Worm (Caenorhabditis elegans) whole organism, young adult: ENCODE results near the gene cyp-34A1.

Experiments used
- C06A6.2 ChIP-seq: fragments of 200-800 bp; sonication (Bioruptor generic); conservative IDR thresholded peaks from 2 replicates; pipeline ENCODE4 v1.3.6; 2022; ENCODE audit warnings: missing genetic modification characterization, missing compliant biosample characterization
- D2030.7 ChIP-seq: fragments of 200-800 bp; sonication (Bioruptor generic); IDR thresholded peaks from 2 replicates; pipeline ENCODE4 v1.3.6; 2022; ENCODE audit warnings: missing genetic modification reagents, missing genetic modification characterization, missing compliant biosample characterization
- F22D6.2 ChIP-seq: sonication (generic microtip); optimal IDR thresholded peaks from 2 replicates; lab custom pipeline; 2016; ENCODE audit warnings: mild to moderate bottlenecking, missing genetic modification characterization, missing compliant biosample characterization
- F23B12.7 ChIP-seq: sonication (generic microtip); optimal IDR thresholded peaks from 2 replicates; lab custom pipeline; 2017; ENCODE audit warnings: missing genetic modification characterization, mild to moderate bottlenecking, missing compliant biosample characterization, antibody characterized with exemption, moderate library complexity; ENCODE audit not compliant: insufficient read depth
- F55B11.4 ChIP-seq: sonication (generic microtip); optimal IDR thresholded peaks from 2 replicates; lab custom pipeline; 2016; ENCODE audit warnings: missing compliant biosample characterization, missing genetic modification characterization, borderline replicate concordance; ENCODE audit not compliant: insufficient read depth
- F57C9.4 ChIP-seq: sonication (generic microtip); optimal IDR thresholded peaks from 2 replicates; lab custom pipeline; 2017; ENCODE audit warnings: mild to moderate bottlenecking, missing genetic modification characterization, missing compliant biosample characterization
- T07F8.4 ChIP-seq: sonication (generic microtip); optimal IDR thresholded peaks from 2 replicates; lab custom pipeline; 2016; ENCODE audit warnings: mild to moderate bottlenecking, missing genetic modification characterization, moderate library complexity, missing compliant biosample characterization
- Y56A3A.18 ChIP-seq: fragments of 200-800 bp; sonication (Bioruptor generic); IDR thresholded peaks from 2 replicates; pipeline ENCODE4 v1.3.6; 2022; ENCODE audit warnings: missing genetic modification reagents, missing genetic modification characterization, missing compliant biosample characterization
- Y79H2A.3 ChIP-seq: fragments of 200-800 bp; sonication (Bioruptor generic); conservative IDR thresholded peaks from 2 replicates; pipeline ENCODE4 v1.3.6; 2022; ENCODE audit warnings: missing genetic modification reagents, missing genetic modification characterization, missing compliant biosample characterization
- akir-1 ChIP-seq: fragments of 200-800 bp; sonication (Bioruptor generic); optimal IDR thresholded peaks from 2 replicates; lab custom pipeline; 2018; ENCODE audit warnings: mild to moderate bottlenecking, missing genetic modification characterization, moderate library complexity, missing compliant biosample characterization
- aptf-2 ChIP-seq: fragments of 200-800 bp; sonication (Bioruptor generic); conservative IDR thresholded peaks from 2 replicates; pipeline ENCODE4 v1.3.6; 2022; ENCODE audit warnings: missing genetic modification reagents, missing genetic modification characterization, missing compliant biosample characterization
- ccch-3 ChIP-seq: fragments of 200-800 bp; sonication (Bioruptor generic); optimal IDR thresholded peaks from 2 replicates; lab custom pipeline; 2018; ENCODE audit warnings: mild to moderate bottlenecking, missing genetic modification characterization, missing compliant biosample characterization
- ceh-58 ChIP-seq: fragments of 200-800 bp; sonication (Bioruptor generic); IDR thresholded peaks from 2 replicates; pipeline ENCODE4 v1.3.6; 2022; ENCODE audit warnings: missing genetic modification characterization, missing compliant biosample characterization
- die-1 ChIP-seq: sonication (generic microtip); optimal IDR thresholded peaks from 2 replicates; lab custom pipeline; 2016; ENCODE audit warnings: missing genotype, mild to moderate bottlenecking, missing genetic modification characterization, missing compliant biosample characterization
- efl-1 ChIP-seq: fragments of 150-350 bp; optimal IDR thresholded peaks from 2 replicates; lab custom pipeline; 2014; ENCODE audit warnings: missing biosample characterization, missing genetic modification reagents, missing genetic modification characterization
- egl-18 ChIP-seq: fragments of 200-800 bp; sonication (Bioruptor generic); IDR thresholded peaks from 2 replicates; pipeline ENCODE4 v1.3.6; 2022; ENCODE audit warnings: missing genetic modification reagents, missing genetic modification characterization, missing compliant biosample characterization
- egl-44 ChIP-seq: fragments of 200-800 bp; sonication (Bioruptor generic); IDR thresholded peaks from 2 replicates; pipeline ENCODE4 v1.3.6; 2022; ENCODE audit warnings: missing genetic modification reagents, missing genetic modification characterization, missing compliant biosample characterization
- fkh-3 ChIP-seq: sonication (generic microtip); optimal IDR thresholded peaks from 2 replicates; lab custom pipeline; 2016; ENCODE audit warnings: mild to moderate bottlenecking, missing genetic modification characterization, missing compliant biosample characterization
- hsf-1 ChIP-seq: fragments of 200-800 bp; sonication (Bioruptor generic); IDR thresholded peaks from 2 replicates; pipeline ENCODE4 v1.3.6; 2022; ENCODE audit warnings: missing genetic modification reagents, missing genetic modification characterization, missing compliant biosample characterization
- lag-1 ChIP-seq: fragments of 200-800 bp; sonication (Bioruptor generic); IDR thresholded peaks from 2 replicates; pipeline ENCODE4 v1.3.6; 2022; ENCODE audit warnings: missing genetic modification reagents, missing genetic modification characterization, missing compliant biosample characterization
- let-526 ChIP-seq: fragments of 200-800 bp; sonication (Bioruptor generic); IDR thresholded peaks from 2 replicates; pipeline ENCODE4 v1.3.6; 2022; ENCODE audit warnings: missing genetic modification reagents, missing genetic modification characterization, missing compliant biosample characterization
- let-607 ChIP-seq, 2 experiments: fragments of 200-800 bp in 1 of 2; sonication (Bioruptor generic) in 1 of 2; sonication (generic microtip) in 1 of 2; optimal IDR thresholded peaks; 2 replicates each; lab custom pipeline; 2016 to 2018; ENCODE audit warnings: mild to moderate bottlenecking in 2 of 2, missing compliant biosample characterization in 2 of 2, missing genetic modification characterization in 2 of 2, moderate library complexity in 2 of 2, missing genotype in 1 of 2
- lin-26 ChIP-seq: fragments of 200-800 bp; sonication (Bioruptor generic); IDR thresholded peaks from 2 replicates; pipeline ENCODE4 v1.3.6; 2022; ENCODE audit warnings: missing genetic modification reagents, missing genetic modification characterization, missing compliant biosample characterization
- lin-35 ChIP-seq, 3 experiments: fragments of 150-350 bp in 2 of 3; sonication (generic microtip) in 1 of 3; optimal IDR thresholded peaks; 2 replicates each; lab custom pipeline; 2014 to 2018; ENCODE audit warnings: missing biosample characterization in 3 of 3, missing genetic modification characterization in 3 of 3, missing genetic modification reagents in 3 of 3
- lin-40 ChIP-seq: sonication (generic microtip); optimal IDR thresholded peaks from 2 replicates; lab custom pipeline; 2016; ENCODE audit warnings: missing genetic modification characterization, mild to moderate bottlenecking, missing compliant biosample characterization, missing genotype, missing genetic modification reagents
- lsy-27 ChIP-seq: sonication (generic microtip); optimal IDR thresholded peaks from 2 replicates; lab custom pipeline; 2017; ENCODE audit warnings: missing genetic modification characterization, mild to moderate bottlenecking, missing compliant biosample characterization, antibody characterized with exemption, missing genotype, borderline replicate concordance; ENCODE audit not compliant: insufficient read depth
- madf-3 ChIP-seq: fragments of 200-800 bp; sonication (Bioruptor generic); IDR thresholded peaks from 2 replicates; pipeline ENCODE4 v1.3.6; 2022; ENCODE audit warnings: missing genetic modification reagents, missing genetic modification characterization, missing compliant biosample characterization
- madf-8 ChIP-seq: fragments of 200-800 bp; sonication (Bioruptor generic); conservative IDR thresholded peaks from 2 replicates; pipeline ENCODE4 v1.3.6; 2022; ENCODE audit warnings: missing genetic modification reagents, missing genetic modification characterization, missing compliant biosample characterization
- mcd-1 ChIP-seq: fragments of 200-800 bp; sonication (Bioruptor generic); IDR thresholded peaks from 2 replicates; pipeline ENCODE4 v1.3.6; 2022; ENCODE audit warnings: missing genetic modification reagents, missing genetic modification characterization, missing compliant biosample characterization
- mel-28 ChIP-seq: sonication (generic microtip); optimal IDR thresholded peaks from 2 replicates; lab custom pipeline; 2016; ENCODE audit warnings: borderline replicate concordance, mild to moderate bottlenecking, missing genetic modification characterization, missing compliant biosample characterization
- nfya-1 ChIP-seq: sonication (generic microtip); optimal IDR thresholded peaks from 2 replicates; lab custom pipeline; 2017; ENCODE audit warnings: antibody characterized with exemption, missing compliant biosample characterization, missing genetic modification characterization, borderline replicate concordance; ENCODE audit not compliant: insufficient read depth
- rpc-1 ChIP-seq, 2 experiments: fragments of 150-350 bp in 1 of 2; sonication (generic microtip) in 1 of 2; optimal IDR thresholded peaks; 2 replicates each; lab custom pipeline; 2014 to 2018; ENCODE audit warnings: missing biosample characterization in 1 of 2, missing genetic modification characterization in 1 of 2, missing genetic modification reagents in 1 of 2, missing genotype in 1 of 2
- tbp1 ChIP-seq: fragments of 200-800 bp; sonication (Bioruptor generic); optimal IDR thresholded peaks from 2 replicates; lab custom pipeline; 2018; ENCODE audit warnings: mild to moderate bottlenecking, missing genetic modification characterization, missing compliant biosample characterization
- zim-3 ChIP-seq: sonication (generic microtip); optimal IDR thresholded peaks from 2 replicates; lab custom pipeline; 2017; ENCODE audit warnings: mild to moderate bottlenecking, missing genetic modification characterization, moderate library complexity, missing compliant biosample characterization
- ztf-3 ChIP-seq: fragments of 200-800 bp; sonication (Bioruptor generic); optimal IDR thresholded peaks from 2 replicates; lab custom pipeline; 2018; ENCODE audit warnings: mild to moderate bottlenecking, missing genetic modification characterization, missing compliant biosample characterization

cyp-34A1 gene

DNA sequence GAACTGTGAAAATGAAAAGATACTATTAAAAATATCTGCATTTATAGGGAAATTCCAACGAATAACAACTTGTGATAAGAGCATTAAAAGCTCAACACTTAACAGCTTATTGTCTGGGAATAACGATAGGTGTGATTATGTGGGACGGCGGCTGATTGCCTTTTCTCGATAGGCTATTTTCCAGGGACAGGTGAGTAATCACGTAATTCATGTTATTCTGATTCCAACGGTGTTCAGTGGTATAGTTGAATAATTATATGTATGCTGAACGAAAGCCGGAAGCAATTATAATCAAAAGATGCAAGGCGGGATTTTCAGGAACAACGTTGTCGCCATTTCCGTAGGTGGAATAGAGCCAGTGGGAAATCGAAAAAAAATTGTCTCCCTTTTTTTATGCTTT is 10.8 kb downstream of the cyp-34A1 start, which contains the start of gene srw-17:
Gene srw-17 (minus strand): TSS at position 101 of the 400 bp plus-strand sequence.
- TF ChIP-seq F23B12.7 (tag; lab: Kevin White, UChicago), result no peak
- no peak for TF ChIP-seq zim-3
- TF ChIP-seq nfya-1 (tag; lab: Kevin White, UChicago), result no peak
- no peak for TF ChIP-seq ceh-58 (GFP tag; lab: Robert Waterston, UW)
- TF ChIP-seq fkh-3, result no peak
- no peak for TF ChIP-seq rpc-1 (optimal IDR thresholded peaks at IDR 0.05; lab: Kevin White, UChicago)
- TF ChIP-seq rpc-1 (tag; optimal IDR thresholded peaks at IDR 0.05; lab: Kevin White, UChicago), result no peak
- TF ChIP-seq tbp1, result no peak
- TF ChIP-seq akir-1 (GFP tag; lab: Kevin White, UChicago), result no peak
- no peak for TF ChIP-seq let-526
- TF ChIP-seq lin-35 (GFP tag; optimal IDR thresholded peaks at IDR 0.05; lab: Kevin White, UChicago), result no peak
- no peak for TF ChIP-seq madf-8
- TF ChIP-seq C06A6.2 (GFP tag; lab: Robert Waterston, UW), result no peak
- no peak for TF ChIP-seq efl-1 (GFP tag; lab: Kevin White, UChicago)
- no peak for TF ChIP-seq mel-28
- no peak for TF ChIP-seq F22D6.2 (tag; lab: Kevin White, UChicago)
- no peak for TF ChIP-seq egl-18 (GFP tag; lab: Robert Waterston, UW)

DNA sequence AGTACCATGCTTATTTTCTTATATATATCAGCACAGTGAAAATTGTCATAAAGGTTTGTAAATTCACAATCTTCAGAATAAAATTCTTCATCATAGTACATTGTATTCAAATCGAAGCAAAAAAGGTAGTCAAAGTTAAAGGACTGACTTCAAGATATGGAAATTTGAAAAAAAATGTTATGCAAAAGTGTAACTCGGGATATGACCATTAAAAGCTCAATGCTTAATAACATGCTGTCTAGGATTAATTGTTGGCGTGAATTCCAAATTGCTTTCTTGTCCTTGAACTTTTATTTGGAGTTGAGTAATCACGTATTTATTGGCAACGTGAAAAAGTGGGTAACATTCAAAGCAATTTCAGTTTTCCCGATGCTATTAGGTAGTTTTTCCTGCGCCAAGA is 13.0 kb downstream of the cyp-34A1 start, which contains the start of gene srw-16:
Gene srw-16 (minus strand): TSS at position 101 of the 400 bp plus-strand sequence.
- TF ChIP-seq lin-40 (no peak), ceh-58 (GFP tag; lab: Robert Waterston, UW) (no peak), F55B11.4 (no peak), Y79H2A.3 (no peak), mcd-1 (GFP tag; lab: Robert Waterston, UW) (no peak), akir-1 (GFP tag; lab: Kevin White, UChicago) (no peak), let-607 (tag; optimal IDR thresholded peaks at IDR 0.05; lab: Kevin White, UChicago) (no peak), lsy-27 (tag; lab: Kevin White, UChicago) (no peak), F57C9.4 (tag; lab: Kevin White, UChicago) (no peak), die-1 (no peak), aptf-2 (GFP tag; lab: Robert Waterston, UW) (no peak), lin-26 (no peak), C06A6.2 (GFP tag; lab: Robert Waterston, UW) (no peak), ccch-3 (GFP tag; lab: Kevin White, UChicago) (no peak)

DNA sequence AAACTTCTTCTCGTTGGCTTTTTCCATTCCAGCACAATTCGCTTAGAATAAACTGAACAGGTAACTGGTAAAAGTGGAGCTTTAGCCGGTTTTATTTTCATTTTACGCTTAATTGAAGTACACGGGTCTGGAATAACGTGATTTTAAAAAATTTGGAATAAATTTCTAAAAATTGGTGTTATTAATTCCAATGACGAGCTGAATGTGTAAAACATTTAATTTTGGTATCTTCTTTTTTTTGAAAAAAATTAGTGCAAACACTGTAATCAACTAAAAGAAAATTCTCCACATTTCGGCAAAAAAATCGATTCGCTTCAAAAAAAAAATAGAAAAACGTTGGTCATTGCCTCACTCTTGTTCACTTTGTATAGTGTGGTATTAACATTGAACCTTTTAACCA is 15.5 kb downstream of the cyp-34A1 start, which contains the start of gene T10H4.4:
Gene T10H4.4 (minus strand): TSS at position 101 of the 400 bp plus-strand sequence.
- TF ChIP-seq D2030.7 (no peak), egl-44 (GFP tag; lab: Robert Waterston, UW) (no peak), madf-3 (GFP tag; lab: Robert Waterston, UW) (no peak), Y56A3A.18 (no peak), T07F8.4 (tag; lab: Kevin White, UChicago) (no peak), hsf-1 (GFP tag; lab: Robert Waterston, UW) (no peak), lsy-27 (tag; lab: Kevin White, UChicago) (no peak), ztf-3 (no peak), Y79H2A.3 (no peak), fkh-3 (no peak), lag-1 (no peak)
